Worm (Caenorhabditis elegans) whole organism, L1 larva: Measurements from ENCODE around the gene hif-1.

ENCODE experiments used
- ama-1 ChIP-seq: fragments of 150-350 bp; optimal IDR thresholded peaks from 2 replicates; lab custom pipeline; 2014
- ceh-82 ChIP-seq, 3 experiments: fragments of 150-350 bp in 1 of 3; sonication (generic microtip) in 2 of 3; optimal IDR thresholded peaks; 2 replicates each; lab custom pipeline; 2014 to 2017; ENCODE audit warnings: missing biosample characterization in 3 of 3, missing genetic modification characterization in 3 of 3
- dpl-1 ChIP-seq, 3 experiments: fragments of 150-350 bp in 2 of 3; sonication (generic microtip) in 1 of 3; optimal IDR thresholded peaks; 2 replicates each; lab custom pipeline; 2014 to 2017; ENCODE audit warnings: missing biosample characterization in 3 of 3, missing genetic modification characterization in 3 of 3, missing genetic modification reagents in 3 of 3
- efl-1 ChIP-seq, 4 experiments: fragments of 150-350 bp; optimal IDR thresholded peaks in 3 of 4; peaks in 1 of 4; 1 replicate in 1 of 4; 2 replicates in 3 of 4; lab custom pipeline; 2014; ENCODE audit warnings: missing biosample characterization in 2 of 4, missing genetic modification characterization in 2 of 4, missing genetic modification reagents in 2 of 4
- efl-3 ChIP-seq: fragments of 200-800 bp; sonication (Bioruptor generic); optimal IDR thresholded peaks from 2 replicates; lab custom pipeline; 2018; ENCODE audit warnings: mild to moderate bottlenecking, missing genetic modification characterization, missing compliant biosample characterization
- ets-5 ChIP-seq: fragments of 200-800 bp; sonication (Bioruptor generic); IDR thresholded peaks from 2 replicates; pipeline ENCODE4 v1.3.6; 2022; ENCODE audit warnings: missing genetic modification characterization, missing compliant biosample characterization
- lin-14 ChIP-seq: fragments of 200-800 bp; sonication (Bioruptor generic); optimal IDR thresholded peaks from 2 replicates; lab custom pipeline; 2018; ENCODE audit warnings: mild to moderate bottlenecking, missing genetic modification characterization, moderate library complexity, missing compliant biosample characterization
- lsy-2 ChIP-seq, 2 experiments: fragments of 150-350 bp; optimal IDR thresholded peaks; 2 replicates each; lab custom pipeline; 2014; ENCODE audit warnings: missing biosample characterization in 2 of 2, missing genetic modification characterization in 2 of 2
- mep-1 ChIP-seq: fragments of 150-350 bp; optimal IDR thresholded peaks from 2 replicates; lab custom pipeline; 2014; ENCODE audit warnings: missing biosample characterization, missing genetic modification characterization
- nhr-85 ChIP-seq: sonication (generic microtip); peaks from one replicate; lab custom pipeline; 2016; ENCODE audit warnings: missing genetic modification characterization, inconsistent platforms, missing compliant biosample characterization
- pax-3 ChIP-seq: fragments of 200-800 bp; sonication (Bioruptor generic); optimal IDR thresholded peaks from 2 replicates; lab custom pipeline; 2018; ENCODE audit warnings: mild to moderate bottlenecking, missing genetic modification characterization, moderate library complexity, missing compliant biosample characterization
- unc-30 ChIP-seq: sonication (generic microtip); optimal IDR thresholded peaks from 2 replicates; lab custom pipeline; 2017; ENCODE audit warnings: missing biosample characterization, missing genetic modification characterization
- unc-86 ChIP-seq: sonication (generic microtip); optimal IDR thresholded peaks from 2 replicates; lab custom pipeline; 2016; ENCODE audit warnings: missing genetic modification characterization, missing compliant biosample characterization

DNA sequence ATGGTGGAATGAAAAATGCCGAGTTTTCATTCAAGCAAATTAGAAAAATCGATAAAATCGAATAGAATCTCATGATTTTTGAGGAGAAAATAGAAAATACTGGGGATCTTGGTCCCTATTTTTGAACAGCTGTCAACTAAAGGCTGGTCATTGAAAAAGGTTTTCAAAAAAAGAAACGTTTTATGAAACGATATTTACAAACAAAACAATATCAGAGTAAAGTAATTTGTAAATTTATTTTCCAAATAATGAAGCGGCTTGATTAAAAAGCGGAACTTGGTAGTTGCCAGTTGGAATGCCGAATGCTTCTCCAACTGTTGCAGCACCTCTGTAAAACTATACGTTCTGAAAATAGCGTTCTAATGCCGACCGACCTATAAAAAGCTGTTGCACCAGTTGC lies 6.6 kb upstream of the hif-1 start, which contains the start of gene F38A6.5:
- TF ChIP-seq lsy-2 (tag; optimal IDR thresholded peaks at IDR 0.05; lab: Kevin White, UChicago) (no peak), unc-86 (tag; lab: Kevin White, UChicago) (no peak), mep-1 (no peak), pax-3 (no peak), nhr-85 (tag; lab: Kevin White, UChicago) (no peak), ama-1 (lab: Kevin White, UChicago) (no peak), efl-3 (GFP tag; lab: Kevin White, UChicago) (no peak), ets-5 (GFP tag; lab: Robert Waterston, UW) (no peak), ceh-82 (tag; optimal IDR thresholded peaks at IDR 0.05; lab: Kevin White, UChicago) (no peak), unc-30 (no peak), dpl-1 (GFP tag; optimal IDR thresholded peaks at IDR 0.05; lab: Kevin White, UChicago) (no peak), lin-14 (GFP tag; lab: Kevin White, UChicago) (no peak), efl-1 (optimal IDR thresholded peaks at IDR 0.05; lab: Kevin White, UChicago) (no peak), efl-1 (GFP tag; optimal IDR thresholded peaks at IDR 0.05 in 1 of 2; lab: Kevin White, UChicago) (no peak)
